Worm (Caenorhabditis elegans): Measurements from ENCODE around the gene Y59A8B.24.

The Y59A8B.24 gene

DNA sequence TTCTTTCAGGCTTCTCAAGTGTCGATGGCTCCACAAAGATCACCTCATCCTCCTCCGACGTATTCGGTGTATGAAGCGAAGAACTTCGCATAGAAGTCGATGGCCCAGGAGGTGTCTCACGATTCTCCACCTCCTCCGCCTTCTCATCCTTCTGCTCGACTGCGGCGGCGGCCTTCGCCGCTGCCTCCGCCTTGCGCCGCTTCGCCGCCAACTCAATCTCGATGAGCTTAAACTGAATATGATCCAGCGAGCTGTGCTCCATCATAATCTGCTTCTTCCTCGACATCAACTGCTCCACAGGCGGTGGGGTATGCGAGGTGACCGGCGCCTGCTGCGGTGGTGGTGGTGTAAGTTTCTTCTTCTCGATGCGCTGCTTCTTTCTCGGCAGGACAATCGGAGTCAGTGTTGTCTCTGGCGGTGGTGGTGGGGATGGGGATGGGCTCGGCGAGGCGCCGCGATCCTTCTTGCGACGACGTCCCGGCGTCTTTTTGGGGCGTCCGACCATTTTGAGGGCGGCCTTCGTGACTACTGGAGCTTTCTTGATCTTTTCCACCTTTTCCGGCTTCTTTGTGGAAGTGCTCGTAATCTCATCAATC, 7.8 kb upstream of the Y59A8B.24 start:
- TF ChIP-seq pqm-1 (tag; optimal IDR thresholded peaks at IDR 0.05), result no peak
- TF ChIP-seq zag-1 (tag; optimal IDR thresholded peaks at IDR 0.05), result no peak
- TF ChIP-seq T26A8.4 (GFP tag; IDR thresholded peaks at IDR 0.05), result no peak
- peak; percentile 91 for TF ChIP-seq set-16 (GFP tag; IDR thresholded peaks at IDR 0.05)
- peak; percentile 17 for TF ChIP-seq aha-1 (tag)
- TF ChIP-seq ceh-20 (GFP tag; IDR thresholded peaks at IDR 0.05), result no peak
- TF ChIP-seq nhr-48 (tag; optimal IDR thresholded peaks at IDR 0.05), result no peak

DNA sequence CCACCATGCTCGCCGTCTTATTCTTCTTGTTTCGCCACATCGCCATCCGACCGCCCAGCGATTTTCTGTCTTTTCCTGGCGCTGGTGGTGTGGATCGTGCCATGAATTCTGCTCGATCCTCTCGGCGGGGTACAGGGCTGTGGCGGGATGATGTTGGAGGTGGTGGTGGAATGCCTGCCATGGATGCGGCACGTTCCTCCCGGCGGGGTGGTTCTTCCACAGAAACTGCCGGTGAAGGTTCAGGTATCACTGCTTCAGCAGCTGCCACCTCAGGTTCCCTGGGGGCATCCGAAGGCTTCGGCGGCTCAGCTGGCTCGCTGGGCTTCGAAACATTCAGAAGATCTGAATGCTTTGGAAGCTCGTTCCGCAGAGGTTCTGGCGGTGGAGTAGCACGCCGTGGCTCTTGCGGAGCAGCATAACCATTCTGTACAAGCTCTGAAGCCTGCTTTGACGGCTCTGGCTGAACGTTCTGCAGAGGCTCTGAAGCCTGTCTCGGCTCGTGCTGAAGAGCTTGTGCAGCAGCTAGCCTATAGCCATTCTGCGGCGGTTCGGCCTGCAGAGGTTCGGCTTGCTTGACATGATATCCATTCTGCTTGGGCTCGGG, 6.8 kb upstream of the Y59A8B.24 start:
- no peak for TF ChIP-seq F10B5.3 (tag; optimal IDR thresholded peaks at IDR 0.05)
- TF ChIP-seq lin-15B (tag; optimal IDR thresholded peaks at IDR 0.05), result no peak
- no peak for TF ChIP-seq lin-29 (GFP tag; IDR thresholded peaks at IDR 0.05)
- TF ChIP-seq dmd-9 (GFP tag; IDR thresholded peaks at IDR 0.05), result no peak
- TF ChIP-seq pqm-1 (tag; optimal IDR thresholded peaks at IDR 0.05), result no peak
- peak; percentile 82 for TF ChIP-seq set-16 (GFP tag; IDR thresholded peaks at IDR 0.05)
- TF ChIP-seq unc-62 (GFP tag; optimal IDR thresholded peaks at IDR 0.05 in 1 of 2), result peak in 1 of 2 experiments; percentile 73
- no peak for TF ChIP-seq unc-62 (tag; optimal IDR thresholded peaks at IDR 0.05)
- no peak for TF ChIP-seq hlh-11 (tag; optimal IDR thresholded peaks at IDR 0.05)
- no peak for TF ChIP-seq rbr-2 (tag; optimal IDR thresholded peaks at IDR 0.05)
- no peak for TF ChIP-seq lir-3 (tag; optimal IDR thresholded peaks at IDR 0.05)
- no peak for TF ChIP-seq Y75B8A.6 (GFP tag; IDR thresholded peaks at IDR 0.05)
- TF ChIP-seq mes-2 (tag; optimal IDR thresholded peaks at IDR 0.05; ENCODE audit: poor library complexity, severe bottlenecking), result no peak
- no peak for TF ChIP-seq T26A8.4 (GFP tag; IDR thresholded peaks at IDR 0.05)
- TF ChIP-seq arid-1 (GFP tag; conservative IDR thresholded peaks at IDR 0.05), result no peak
- TF ChIP-seq nhr-6 (tag; optimal IDR thresholded peaks at IDR 0.05), result no peak
- TF ChIP-seq nhr-111 (GFP tag; optimal IDR thresholded peaks at IDR 0.05), result no peak

DNA sequence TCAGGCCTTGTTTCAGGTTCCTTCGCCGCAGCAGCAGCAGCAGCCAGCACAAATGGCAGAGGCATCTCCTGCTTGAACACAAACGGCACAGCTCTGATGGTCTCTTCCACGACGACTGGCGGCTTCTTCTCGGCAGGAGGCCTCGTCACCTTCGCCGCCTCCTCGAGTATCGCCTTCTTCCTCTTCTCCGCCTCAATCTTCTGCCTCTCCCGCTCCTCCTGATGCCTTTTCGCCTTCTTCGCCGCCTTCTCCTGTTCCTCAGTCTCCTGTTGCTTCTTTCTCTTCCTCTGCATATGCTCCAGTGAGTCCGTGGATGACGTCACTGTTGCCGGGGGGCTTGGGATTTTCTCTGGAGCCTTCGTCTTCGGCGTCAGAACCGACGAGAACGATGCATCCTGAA, 6.3 kb upstream of the Y59A8B.24 start:
- TF ChIP-seq set-16 (GFP tag; IDR thresholded peaks at IDR 0.05) (peak; percentile 78), zip-11 (GFP tag; IDR thresholded peaks at IDR 0.05) (no peak)

DNA sequence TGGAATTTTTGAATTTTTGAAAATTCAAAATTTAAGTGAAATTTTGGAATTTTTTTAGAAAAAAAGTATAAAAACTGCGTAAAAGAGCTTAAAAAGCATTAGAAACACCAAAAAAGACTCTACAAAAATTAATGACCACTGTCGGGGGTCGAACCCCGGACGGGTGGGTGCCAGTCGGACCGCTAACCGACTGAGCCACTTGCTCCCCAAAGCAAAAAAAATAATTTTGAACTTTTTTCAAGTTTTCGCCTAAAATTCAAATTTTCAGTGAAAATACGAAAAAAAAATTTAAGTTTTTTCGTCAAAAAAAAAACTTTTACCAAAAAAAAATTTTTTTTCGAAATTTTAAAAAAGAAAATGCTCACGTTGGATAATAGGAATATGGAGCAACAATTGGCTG, 4.5 kb upstream of the Y59A8B.24 start:
- TF ChIP-seq Y5F2A.4 (GFP tag; optimal IDR thresholded peaks at IDR 0.05) (no peak), attf-4 (tag; optimal IDR thresholded peaks at IDR 0.05) (no peak), lsy-2 (tag; optimal IDR thresholded peaks at IDR 0.05) (no peak), T20F7.1 (GFP tag; optimal IDR thresholded peaks at IDR 0.05) (no peak), dpl-1 (GFP tag; optimal IDR thresholded peaks at IDR 0.05) (no peak), egl-43 (GFP tag; IDR thresholded peaks at IDR 0.05) (no peak), madf-5 (GFP tag; IDR thresholded peaks at IDR 0.05) (no peak), hmg-1.1 (GFP tag; IDR thresholded peaks at IDR 0.05) (no peak), lim-7 (GFP tag; IDR thresholded peaks at IDR 0.05) (no peak), daf-12 (tag; optimal IDR thresholded peaks at IDR 0.05) (no peak), hlh-11 (tag; optimal IDR thresholded peaks at IDR 0.05) (no peak), saeg-2 (GFP tag; IDR thresholded peaks at IDR 0.05) (no peak), zag-1 (tag; optimal IDR thresholded peaks at IDR 0.05) (no peak), lin-13 (GFP tag; optimal IDR thresholded peaks at IDR 0.05) (no peak), snpc-1.2 (GFP tag; IDR thresholded peaks at IDR 0.05) (no peak), nhr-77 (tag; optimal IDR thresholded peaks at IDR 0.05) (no peak)
